Fruit fly (Drosophila melanogaster): ENCODE measurements around the gene CG33128.

DNA sequence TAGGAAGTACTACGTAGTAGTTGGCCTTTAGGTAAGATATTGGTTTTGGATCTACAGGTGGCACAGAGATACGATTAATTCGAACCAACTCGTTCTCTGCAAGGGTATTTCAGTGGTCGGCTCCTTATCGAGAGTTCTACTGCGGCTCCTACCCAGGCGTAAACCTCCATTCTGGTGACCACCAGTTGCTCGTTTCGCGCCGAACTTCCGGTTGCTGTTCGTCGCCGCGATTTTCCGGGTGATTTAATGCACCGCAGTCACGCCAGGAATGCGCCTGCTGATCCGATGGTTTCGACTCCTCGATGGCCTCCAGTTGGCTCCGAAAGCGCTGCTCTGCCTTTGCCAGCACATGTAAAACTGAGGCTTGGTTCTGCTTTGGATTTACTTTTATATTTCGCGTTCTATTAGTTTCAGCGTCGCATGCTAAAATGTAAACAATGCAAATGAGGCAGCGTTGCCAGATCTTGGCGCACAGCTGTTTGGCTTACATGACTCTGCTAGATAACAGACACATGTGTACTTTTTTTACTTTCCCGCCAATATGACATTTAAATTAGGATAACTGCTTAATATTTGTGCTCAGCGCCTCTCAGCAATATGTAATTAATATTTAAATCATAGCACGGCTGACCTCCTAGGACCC, 8.7 kb downstream of the CG33128 start, which contains the start of gene CG7420:
- TF ChIP-seq CG15710 (tag; optimal IDR thresholded peaks at IDR 0.05) (no peak), CG9948 (tag; optimal IDR thresholded peaks at IDR 0.05) (no peak), CG8159 (tag; optimal IDR thresholded peaks at IDR 0.05) (no peak), gl (tag; optimal IDR thresholded peaks at IDR 0.05) (no peak), EcR (GFP tag; optimal IDR thresholded peaks at IDR 0.05) (no peak), rn (GFP tag; IDR thresholded peaks at IDR 0.05) (no peak), CG12605 (GFP tag; IDR thresholded peaks at IDR 0.05) (0 out of 2 replicates have a peak, but pooled peaks have one; percentile 35), Snoo (tag; optimal IDR thresholded peaks at IDR 0.05) (no peak)

Measured in whole organism, pupa.